Worm (Caenorhabditis elegans) whole organism, L1 larva: ENCODE data around the gene clec-260.

ENCODE experiments used
- ama-1 ChIP-seq: fragments of 150-350 bp; optimal IDR thresholded peaks from 2 replicates; lab custom pipeline; 2014
- blmp-1 ChIP-seq: fragments of 150-350 bp; optimal IDR thresholded peaks from 2 replicates; lab custom pipeline; 2014; ENCODE audit warnings: missing biosample characterization, missing genetic modification characterization
- ceh-63 ChIP-seq: fragments of 200-800 bp; sonication (Bioruptor generic); optimal IDR thresholded peaks from 2 replicates; lab custom pipeline; 2018; ENCODE audit warnings: mild to moderate bottlenecking, missing genetic modification characterization, missing compliant biosample characterization
- ceh-90 ChIP-seq: sonication (generic microtip); optimal IDR thresholded peaks from 2 replicates; lab custom pipeline; 2016; ENCODE audit warnings: missing genetic modification characterization, missing compliant biosample characterization
- egl-27 ChIP-seq, 2 experiments: fragments of 150-350 bp in 1 of 2; sonication (generic microtip); optimal IDR thresholded peaks; 3 replicates each; lab custom pipeline; 2017 to 2018; ENCODE audit warnings: missing biosample characterization in 2 of 2, missing genetic modification characterization in 2 of 2, missing genetic modification reagents in 2 of 2
- nhr-237 ChIP-seq: fragments of 150-350 bp; optimal IDR thresholded peaks from 2 replicates; lab custom pipeline; 2014; ENCODE audit warnings: missing biosample characterization, missing genetic modification characterization
- nhr-28 ChIP-seq: fragments of 150-350 bp; optimal IDR thresholded peaks from 2 replicates; lab custom pipeline; 2014; ENCODE audit warnings: missing biosample characterization, missing genetic modification characterization
- nhr-77 ChIP-seq: fragments of 150-350 bp; optimal IDR thresholded peaks from 2 replicates; lab custom pipeline; 2014; ENCODE audit warnings: missing biosample characterization, missing genetic modification characterization

- TF ChIP-seq egl-27 (tag; optimal IDR thresholded peaks at IDR 0.05; lab: Kevin White, UChicago) (no peak), nhr-77 (no peak), ceh-63 (GFP tag; lab: Kevin White, UChicago) (no peak), nhr-28 (tag; lab: Kevin White, UChicago) (no peak), blmp-1 (no peak), ceh-90 (tag; lab: Kevin White, UChicago) (no peak), nhr-237 (tag; lab: Kevin White, UChicago) (no peak), ama-1 (lab: Kevin White, UChicago) (no peak)
Measured at ce11 chrV:20022996-20023456, 36.9 kb upstream of the clec-260 start, which contains the start of gene lgc-55.
